Fruit fly (Drosophila melanogaster) whole organism, embryonic: ENCODE data around the gene HDAC3.

Source experiments
- Aef1 ChIP-seq: fragments of 200-800 bp; sonication (Bioruptor generic); IDR thresholded peaks from 3 replicates; pipeline ENCODE4 v1.3.6; 2022; ENCODE audit warnings: missing biosample characterization, missing genetic modification characterization
- CG1024 ChIP-seq: fragments of 200-800 bp; sonication (Bioruptor generic); IDR thresholded peaks from 2 replicates; pipeline ENCODE4 v1.3.6; 2022; ENCODE audit warnings: missing biosample characterization, missing genetic modification characterization
- CG10979 ChIP-seq: fragments of 200-800 bp; sonication (Bioruptor generic); optimal IDR thresholded peaks from 2 replicates; lab custom pipeline; 2018; ENCODE audit warnings: missing biosample characterization, mild to moderate bottlenecking, missing genetic modification characterization, moderate library complexity
- CG11560 ChIP-seq: fragments of 200-800 bp; sonication (Bioruptor generic); IDR thresholded peaks from 3 replicates; pipeline ENCODE4 v1.3.6; 2022; ENCODE audit warnings: missing biosample characterization, missing genetic modification characterization
- CG12769 ChIP-seq: fragments of 200-800 bp; sonication (Bioruptor generic); optimal IDR thresholded peaks from 2 replicates; lab custom pipeline; 2019; ENCODE audit warnings: missing biosample characterization, mild to moderate bottlenecking, missing genetic modification characterization, moderate library complexity
- CG12942 ChIP-seq: fragments of 200-800 bp; sonication (Bioruptor generic); optimal IDR thresholded peaks from 3 replicates; lab custom pipeline; 2016; ENCODE audit warnings: missing biosample characterization, missing genetic modification characterization
- CG14441 ChIP-seq: fragments of 200-800 bp; sonication (Bioruptor generic); IDR thresholded peaks from 2 replicates; pipeline ENCODE4 v1.3.6; 2022; ENCODE audit warnings: missing biosample characterization, missing genetic modification characterization
- CG1647 ChIP-seq: fragments of 200-800 bp; sonication (Bioruptor generic); optimal IDR thresholded peaks from 3 replicates; lab custom pipeline; 2016; ENCODE audit warnings: missing biosample characterization, missing genetic modification characterization
- CG17612 ChIP-seq: fragments of 200-800 bp; sonication (Bioruptor generic); IDR thresholded peaks from 2 replicates; pipeline ENCODE4 v1.3.6; 2022; ENCODE audit warnings: missing biosample characterization, missing genetic modification characterization
- CG17802 ChIP-seq: fragments of 200-800 bp; sonication (Bioruptor generic); optimal IDR thresholded peaks from 2 replicates; lab custom pipeline; 2018; ENCODE audit warnings: missing biosample characterization, mild to moderate bottlenecking, missing genetic modification characterization, moderate library complexity
- CG1832 ChIP-seq: fragments of 200-800 bp; sonication (Bioruptor generic); optimal IDR thresholded peaks from 2 replicates; lab custom pipeline; 2017; ENCODE audit warnings: missing biosample characterization, mild to moderate bottlenecking, missing genetic modification characterization, inconsistent platforms
- CG2120 ChIP-seq: fragments of 200-800 bp; sonication (Bioruptor generic); optimal IDR thresholded peaks from 3 replicates; lab custom pipeline; 2016; ENCODE audit warnings: missing biosample characterization, missing genetic modification characterization
- CG33557 ChIP-seq: fragments of 200-800 bp; sonication (Bioruptor generic); optimal IDR thresholded peaks from 2 replicates; lab custom pipeline; 2019; ENCODE audit warnings: missing biosample characterization, mild to moderate bottlenecking, missing genetic modification characterization, moderate library complexity
- CG3726 ChIP-seq: fragments of 200-800 bp; sonication (Bioruptor generic); IDR thresholded peaks from 3 replicates; pipeline ENCODE4, ENCODE4 v1.3.6; 2022; ENCODE audit warnings: missing biosample characterization, missing genetic modification characterization
- CG5953 ChIP-seq: fragments of 200-800 bp; sonication (Bioruptor generic); IDR thresholded peaks from 2 replicates; pipeline ENCODE4 v1.3.6; 2022; ENCODE audit warnings: missing biosample characterization, missing genetic modification characterization
- CG6175 ChIP-seq: fragments of 200-800 bp; sonication (Bioruptor generic); IDR thresholded peaks from 3 replicates; pipeline ENCODE4 v1.3.6; 2022; ENCODE audit warnings: missing biosample characterization, missing genetic modification characterization
- CG7745 ChIP-seq: fragments of 200-800 bp; sonication (Bioruptor generic); optimal IDR thresholded peaks from 2 replicates; lab custom pipeline; 2018; ENCODE audit warnings: missing biosample characterization, mild to moderate bottlenecking, missing genetic modification characterization, moderate library complexity
- CG9876 ChIP-seq: fragments of 200-800 bp; sonication (Bioruptor generic); optimal IDR thresholded peaks from 2 replicates; lab custom pipeline; 2016; ENCODE audit warnings: missing biosample characterization, missing genetic modification characterization
- D ChIP-seq, 2 experiments: fragments of 200-800 bp in 1 of 2; fragments of >200 bp in 1 of 2; sonication (Bioruptor generic) in 1 of 2; optimal IDR thresholded peaks; 2 replicates in 1 of 2; 3 replicates in 1 of 2; lab custom pipeline; 2017; ENCODE audit warnings: mild to moderate bottlenecking in 1 of 2, missing biosample characterization in 1 of 2, missing genetic modification characterization in 1 of 2, missing genetic modification reagents in 1 of 2
- Dad ChIP-seq: fragments of 200-800 bp; sonication (Bioruptor generic); optimal IDR thresholded peaks from 3 replicates; lab custom pipeline; 2016; ENCODE audit warnings: missing biosample characterization, missing genetic modification characterization
- Dek ChIP-seq: fragments of 200-800 bp; sonication (Bioruptor generic); optimal IDR thresholded peaks from 3 replicates; lab custom pipeline; 2019; ENCODE audit warnings: missing biosample characterization, mild to moderate bottlenecking, missing genetic modification characterization, moderate library complexity
- Dfd ChIP-seq, 2 experiments: fragments of >200 bp; optimal IDR thresholded peaks; 2 replicates each; lab custom pipeline; 2017; ENCODE audit warnings: missing biosample characterization in 2 of 2, missing genetic modification characterization in 2 of 2
- Doc2 ChIP-seq: fragments of 200-800 bp; sonication (Bioruptor generic); IDR thresholded peaks from 2 replicates; pipeline ENCODE4 v1.3.6; 2022; ENCODE audit warnings: missing biosample characterization, missing genetic modification characterization
- Eip74EF ChIP-seq, 2 experiments: fragments of 200-800 bp in 1 of 2; fragments of >200 bp in 1 of 2; sonication (Bioruptor generic) in 1 of 2; optimal IDR thresholded peaks; 2 replicates each; lab custom pipeline; 2017 to 2019; ENCODE audit warnings: missing biosample characterization in 2 of 2, missing genetic modification characterization in 2 of 2, mild to moderate bottlenecking in 1 of 2, moderate library complexity in 1 of 2
- Lim3 ChIP-seq: fragments of 200-800 bp; sonication (Bioruptor generic); IDR thresholded peaks from 2 replicates; pipeline ENCODE4 v1.3.6; 2022; ENCODE audit warnings: missing biosample characterization, missing genetic modification characterization
- NK7.1 ChIP-seq: fragments of 200-800 bp; sonication (Bioruptor generic); optimal IDR thresholded peaks from 3 replicates; lab custom pipeline; 2016; ENCODE audit warnings: missing biosample characterization, missing genetic modification characterization
- Neu2 ChIP-seq: fragments of 200-800 bp; sonication (Bioruptor generic); optimal IDR thresholded peaks from 3 replicates; lab custom pipeline; 2016; ENCODE audit warnings: missing biosample characterization, missing genetic modification characterization, borderline replicate concordance
- Pdp1 ChIP-seq, 2 experiments: fragments of 200-800 bp; sonication (Bioruptor generic); optimal IDR thresholded peaks; 3 replicates each; lab custom pipeline; 2016; ENCODE audit warnings: missing biosample characterization in 2 of 2, missing genetic modification characterization in 2 of 2, mild to moderate bottlenecking in 1 of 2, moderate library complexity in 1 of 2
- Poxn ChIP-seq: fragments of 200-800 bp; sonication (Bioruptor generic); IDR thresholded peaks from 2 replicates; pipeline ENCODE4 v1.3.6; 2022; ENCODE audit warnings: missing biosample characterization, missing genetic modification characterization
- Sin3A ChIP-seq: fragments of >200 bp; optimal IDR thresholded peaks from 2 replicates; lab custom pipeline; 2018
- Sox102F ChIP-seq: fragments of 200-800 bp; sonication (Bioruptor generic); optimal IDR thresholded peaks from 2 replicates; lab custom pipeline; 2018; ENCODE audit warnings: missing biosample characterization, mild to moderate bottlenecking, missing genetic modification characterization, moderate library complexity
- Taf1 ChIP-seq: fragments of 200-800 bp; sonication (Bioruptor generic); IDR thresholded peaks from 2 replicates; pipeline ENCODE4 v1.3.6; 2022; ENCODE audit warnings: missing biosample characterization, missing genetic modification characterization
- bab2 ChIP-seq: fragments of 200-800 bp; sonication (Bioruptor generic); optimal IDR thresholded peaks from 2 replicates; lab custom pipeline; 2016; ENCODE audit warnings: missing biosample characterization, missing genetic modification characterization
- cg ChIP-seq: fragments of 200-800 bp; sonication (Bioruptor generic); optimal IDR thresholded peaks from 3 replicates; lab custom pipeline; 2019; ENCODE audit warnings: missing biosample characterization, mild to moderate bottlenecking, missing genetic modification characterization, moderate library complexity
- chn ChIP-seq: fragments of 200-800 bp; sonication (Bioruptor generic); optimal IDR thresholded peaks from 2 replicates; lab custom pipeline; 2016; ENCODE audit warnings: missing biosample characterization, missing genetic modification characterization
- da ChIP-seq: fragments of 200-800 bp; sonication (Bioruptor generic); optimal IDR thresholded peaks from 2 replicates; lab custom pipeline; 2016; ENCODE audit warnings: missing biosample characterization, missing genetic modification characterization
- fd96Cb ChIP-seq: fragments of 200-800 bp; sonication (Bioruptor generic); optimal IDR thresholded peaks from 2 replicates; lab custom pipeline; 2018; ENCODE audit warnings: missing biosample characterization, mild to moderate bottlenecking, missing genetic modification characterization, moderate library complexity
- fru ChIP-seq: fragments of >200 bp; optimal IDR thresholded peaks from 2 replicates; lab custom pipeline; 2017
- gce ChIP-seq: fragments of 200-800 bp; sonication (Bioruptor generic); IDR thresholded peaks from 3 replicates; pipeline ENCODE4 v1.3.6; 2022; ENCODE audit warnings: missing biosample characterization, missing genetic modification characterization
- h ChIP-seq: fragments of >200 bp; optimal IDR thresholded peaks from 2 replicates; lab custom pipeline; 2017
- ham ChIP-seq: fragments of 200-800 bp; sonication (Bioruptor generic); IDR thresholded peaks from 2 replicates; pipeline ENCODE4 v1.3.6; 2022; ENCODE audit warnings: missing biosample characterization, missing genetic modification characterization
- hb ChIP-seq: fragments of 200-800 bp; sonication (Bioruptor generic); IDR thresholded peaks from 3 replicates; pipeline ENCODE4 v1.3.6; 2022; ENCODE audit warnings: missing biosample characterization, missing genetic modification characterization; ENCODE audit not compliant: partially characterized antibody
- mld ChIP-seq: fragments of 200-800 bp; sonication (Bioruptor generic); IDR thresholded peaks from 3 replicates; pipeline ENCODE4 v1.3.6; 2022; ENCODE audit warnings: missing biosample characterization, missing genetic modification characterization; ENCODE audit not compliant: partially characterized antibody
- nerfin-1 ChIP-seq: fragments of 200-800 bp; sonication (Bioruptor generic); optimal IDR thresholded peaks from 3 replicates; lab custom pipeline; 2019; ENCODE audit warnings: missing biosample characterization, mild to moderate bottlenecking, missing genetic modification characterization, moderate library complexity
- nom ChIP-seq: fragments of 200-800 bp; sonication (Bioruptor generic); optimal IDR thresholded peaks from 2 replicates; lab custom pipeline; 2017; ENCODE audit warnings: missing biosample characterization, missing genetic modification characterization, mild to moderate bottlenecking, moderate library complexity, missing genetic modification reagents
- pzg ChIP-seq: fragments of 200-800 bp; sonication (Bioruptor generic); optimal IDR thresholded peaks from 3 replicates; lab custom pipeline; 2018; ENCODE audit warnings: missing biosample characterization, mild to moderate bottlenecking, missing genetic modification characterization, moderate library complexity
- tna ChIP-seq: fragments of 200-800 bp; sonication (Bioruptor generic); IDR thresholded peaks from 2 replicates; pipeline ENCODE4 v1.3.6; 2022; ENCODE audit warnings: missing biosample characterization, missing genetic modification characterization; ENCODE audit not compliant: partially characterized antibody
- trem ChIP-seq: fragments of 200-800 bp; optimal IDR thresholded peaks from 3 replicates; lab custom pipeline; 2019; ENCODE audit warnings: missing biosample characterization, mild to moderate bottlenecking, missing genetic modification characterization, moderate library complexity
- ttk ChIP-seq: fragments of 200-800 bp; sonication (Bioruptor generic); IDR thresholded peaks from 2 replicates; pipeline ENCODE4 v2.1.2; 2022; ENCODE audit warnings: missing biosample characterization, missing genetic modification characterization
- tup ChIP-seq: fragments of 200-800 bp; sonication (Bioruptor generic); optimal IDR thresholded peaks from 2 replicates; lab custom pipeline; 2016; ENCODE audit warnings: missing biosample characterization, mild to moderate bottlenecking, missing genetic modification characterization, moderate library complexity
- tx ChIP-seq: fragments of 200-800 bp; sonication (Bioruptor generic); optimal IDR thresholded peaks from 2 replicates; lab custom pipeline; 2016; ENCODE audit warnings: missing biosample characterization, missing genetic modification characterization

Gene HDAC3

DNA sequence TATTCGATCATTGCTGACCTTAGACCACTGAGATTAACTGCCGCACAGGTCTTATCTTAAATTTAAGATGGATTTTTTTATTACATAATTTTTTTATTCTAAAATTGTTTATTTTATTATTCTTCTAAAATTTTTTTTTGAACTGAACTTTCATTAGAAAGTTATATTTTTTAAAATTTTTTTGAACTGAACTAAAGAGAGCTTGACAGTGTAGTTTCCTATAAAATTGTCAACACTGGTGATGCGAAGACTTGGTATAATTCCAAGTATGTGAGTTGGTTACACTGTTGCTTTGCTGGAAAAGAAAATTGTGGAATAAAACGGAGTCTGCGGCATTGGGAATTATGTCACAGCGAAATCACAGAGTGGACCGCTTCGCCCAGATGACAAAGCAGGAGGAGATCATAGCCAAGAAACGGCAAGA lies 10.9 kb upstream of the HDAC3 start, which contains the start of gene CG31550 (continued):
- TF ChIP-seq CG12942 (GFP tag; lab: Kevin White, UChicago) (peak; percentile 59), ttk (GFP tag; lab: Robert Waterston, UW) (peak; percentile 60), fd96Cb (peak; percentile 54), tup (GFP tag; lab: Kevin White, UChicago) (no peak), Dek (tag; lab: Kevin White, UChicago) (peak; percentile 63), da (GFP tag; lab: Kevin White, UChicago) (no peak), Poxn (GFP tag; lab: Robert Waterston, UW) (no peak), CG1647 (GFP tag; lab: Kevin White, UChicago) (peak; percentile 45), CG9876 (GFP tag; lab: Kevin White, UChicago) (peak; percentile 18), bab2 (peak; percentile 46), Aef1 (GFP tag; lab: Robert Waterston, UW) (peak; percentile 71), tx (GFP tag; lab: Kevin White, UChicago) (peak; percentile 14), CG1832 (no peak), CG17612 (0 out of 2 replicates have a peak, but pooled peaks have one; percentile 9), Neu2 (GFP tag; lab: Kevin White, UChicago) (no peak), fru (no peak), CG6175 (0 out of 3 replicates have a peak, but pooled peaks have one; percentile 59), Dfd (GFP tag; optimal IDR thresholded peaks at IDR 0.05; lab: Kevin White, UChicago) (no peak), CG33557 (GFP tag; lab: Kevin White, UChicago) (no peak), CG14441 (GFP tag; lab: Robert Waterston, UW) (peak; percentile 72), gce (GFP tag; lab: Robert Waterston, UW) (0 out of 3 replicates have a peak, but pooled peaks have one; percentile 44), cg (GFP tag; lab: Kevin White, UChicago) (no peak), CG11560 (tag; lab: Robert Waterston, UW) (no peak), tna (no peak), Taf1 (GFP tag; lab: Robert Waterston, UW) (no peak), CG2120 (peak; percentile 78), CG7745 (no peak), Dad (GFP tag; lab: Kevin White, UChicago) (peak; percentile 54), ham (GFP tag; lab: Robert Waterston, UW) (no peak), Sin3A (lab: Kevin White, UChicago) (no peak), CG12769 (tag; lab: Kevin White, UChicago) (no peak), D (optimal IDR thresholded peaks at IDR 0.05; lab: Kevin White, UChicago) (no peak), D (GFP tag; optimal IDR thresholded peaks at IDR 0.05; lab: Kevin White, UChicago) (no peak), CG5953 (GFP tag; lab: Robert Waterston, UW) (peak; percentile 31; the same call in 1 of the 2 replicates), nerfin-1 (tag; lab: Kevin White, UChicago) (peak; percentile 60), nom (GFP tag; lab: Kevin White, UChicago) (no peak), chn (GFP tag; lab: Kevin White, UChicago) (peak; percentile 32), CG3726 (GFP tag; lab: Robert Waterston, UW) (no peak), Sox102F (GFP tag; lab: Kevin White, UChicago) (peak; percentile 73), hb (no peak), mld (GFP tag; lab: Robert Waterston, UW) (no peak), Doc2 (GFP tag; lab: Robert Waterston, UW) (no peak), Pdp1 (GFP tag; optimal IDR thresholded peaks at IDR 0.05; lab: Kevin White, UChicago) (peak; percentile 14 to 87), CG17802 (peak; percentile 37), NK7.1 (no peak), h (lab: Kevin White, UChicago) (no peak), pzg (GFP tag; lab: Kevin White, UChicago) (peak; percentile 46), Lim3 (GFP tag; lab: Robert Waterston, UW) (no peak), Eip74EF (GFP tag; optimal IDR thresholded peaks at IDR 0.05; lab: Kevin White, UChicago) (no peak), CG10979 (tag; lab: Kevin White, UChicago) (peak; percentile 62), trem (peak; percentile 60), CG1024 (peak; percentile 59; the same call in 1 of the 2 replicates)
